Fruit fly (Drosophila melanogaster) whole organism, embryonic: Measurements from ENCODE around the gene Snx27.

Experiments
- Abd-B ChIP-seq: fragments of 200-800 bp; sonication (Bioruptor generic); optimal IDR thresholded peaks from 2 replicates; lab custom pipeline; 2018; ENCODE audit warnings: missing biosample characterization, mild to moderate bottlenecking, missing genetic modification characterization, moderate library complexity
- B-H1 ChIP-seq: fragments of 200-800 bp; sonication (Bioruptor generic); IDR thresholded peaks from 3 replicates; pipeline ENCODE4 v1.3.6; 2022; ENCODE audit warnings: missing biosample characterization, missing genetic modification characterization
- CG10147 ChIP-seq: fragments of 200-800 bp; sonication (Bioruptor generic); optimal IDR thresholded peaks from 2 replicates; lab custom pipeline; 2019; ENCODE audit warnings: missing biosample characterization, mild to moderate bottlenecking, missing genetic modification characterization, moderate library complexity
- CG10462 ChIP-seq: fragments of 200-800 bp; sonication (Bioruptor generic); optimal IDR thresholded peaks from 2 replicates; lab custom pipeline; 2016; ENCODE audit warnings: missing biosample characterization, missing genetic modification characterization
- CG10959 ChIP-seq: fragments of 200-800 bp; sonication (Bioruptor generic); IDR thresholded peaks from 2 replicates; pipeline ENCODE4 v1.3.6; 2022; ENCODE audit warnings: missing biosample characterization, missing genetic modification characterization
- CG11504 ChIP-seq: fragments of 200-800 bp; sonication (Bioruptor generic); optimal IDR thresholded peaks from 3 replicates; lab custom pipeline; 2019; ENCODE audit warnings: missing biosample characterization, mild to moderate bottlenecking, missing genetic modification characterization, moderate library complexity
- CG12155 ChIP-seq: fragments of 200-800 bp; sonication (Bioruptor generic); optimal IDR thresholded peaks from 3 replicates; lab custom pipeline; 2016; ENCODE audit warnings: missing biosample characterization, missing genetic modification characterization
- CG12942 ChIP-seq: fragments of 200-800 bp; sonication (Bioruptor generic); optimal IDR thresholded peaks from 3 replicates; lab custom pipeline; 2016; ENCODE audit warnings: missing biosample characterization, missing genetic modification characterization
- CG14860 ChIP-seq: fragments of 200-800 bp; sonication (Bioruptor generic); IDR thresholded peaks from 3 replicates; pipeline ENCODE4 v1.3.6; 2022; ENCODE audit warnings: missing biosample characterization, missing genetic modification characterization; ENCODE audit not compliant: partially characterized antibody
- CG14965 ChIP-seq: fragments of 200-800 bp; sonication (Bioruptor generic); optimal IDR thresholded peaks from 2 replicates; lab custom pipeline; 2016; ENCODE audit warnings: missing biosample characterization, missing genetic modification characterization, borderline replicate concordance
- CG15269 ChIP-seq: fragments of 200-800 bp; sonication (Bioruptor generic); optimal IDR thresholded peaks from 2 replicates; lab custom pipeline; 2018; ENCODE audit warnings: missing biosample characterization, mild to moderate bottlenecking, missing genetic modification characterization, moderate library complexity
- CG15601 ChIP-seq: fragments of 200-800 bp; sonication (Bioruptor generic); optimal IDR thresholded peaks from 3 replicates; lab custom pipeline; 2019; ENCODE audit warnings: missing biosample characterization, mild to moderate bottlenecking, missing genetic modification characterization, moderate library complexity
- CG17359 ChIP-seq: fragments of 200-800 bp; sonication (Bioruptor generic); optimal IDR thresholded peaks from 3 replicates; lab custom pipeline; 2018; ENCODE audit warnings: missing biosample characterization, mild to moderate bottlenecking, missing genetic modification characterization, moderate library complexity
- CG17612 ChIP-seq: fragments of 200-800 bp; sonication (Bioruptor generic); IDR thresholded peaks from 2 replicates; pipeline ENCODE4 v1.3.6; 2022; ENCODE audit warnings: missing biosample characterization, missing genetic modification characterization
- CG17912 ChIP-seq: fragments of 200-800 bp; sonication (Bioruptor generic); optimal IDR thresholded peaks from 2 replicates; lab custom pipeline; 2018; ENCODE audit warnings: missing biosample characterization, mild to moderate bottlenecking, missing genetic modification characterization
- CG18764 ChIP-seq: fragments of 200-800 bp; sonication (Bioruptor generic); optimal IDR thresholded peaks from 3 replicates; lab custom pipeline; 2016; ENCODE audit warnings: missing biosample characterization, missing genetic modification characterization
- CG2116 ChIP-seq: fragments of 200-800 bp; sonication (Bioruptor generic); optimal IDR thresholded peaks from 3 replicates; lab custom pipeline; 2018; ENCODE audit warnings: missing biosample characterization, mild to moderate bottlenecking, missing genetic modification characterization
- CG30403 ChIP-seq: fragments of 200-800 bp; sonication (Bioruptor generic); optimal IDR thresholded peaks from 3 replicates; lab custom pipeline; 2016; ENCODE audit warnings: missing biosample characterization, missing genetic modification characterization
- CG4282 ChIP-seq: fragments of 200-800 bp; sonication (Bioruptor generic); optimal IDR thresholded peaks from 2 replicates; lab custom pipeline; 2016; ENCODE audit warnings: missing biosample characterization, missing genetic modification characterization
- CG4617 ChIP-seq: fragments of 200-800 bp; sonication (Bioruptor generic); optimal IDR thresholded peaks from 3 replicates; lab custom pipeline; 2016; ENCODE audit warnings: missing biosample characterization, missing genetic modification characterization, borderline replicate concordance
- CG5245 ChIP-seq: fragments of 200-800 bp; sonication (Bioruptor generic); optimal IDR thresholded peaks from 3 replicates; lab custom pipeline; 2016; ENCODE audit warnings: missing biosample characterization, missing genetic modification characterization
- CG7839 ChIP-seq: fragments of 200-800 bp; sonication (Bioruptor generic); optimal IDR thresholded peaks from 3 replicates; lab custom pipeline; 2018; ENCODE audit warnings: missing biosample characterization, mild to moderate bottlenecking, missing genetic modification characterization, moderate library complexity
- Dbx ChIP-seq: fragments of 200-800 bp; sonication (Bioruptor generic); IDR thresholded peaks from 3 replicates; pipeline ENCODE4 v1.3.6; 2022; ENCODE audit warnings: missing biosample characterization, missing genetic modification characterization
- Dip2 ChIP-seq: fragments of 200-800 bp; sonication (Bioruptor generic); IDR thresholded peaks from 2 replicates; pipeline ENCODE4 v1.3.6; 2022; ENCODE audit warnings: missing biosample characterization, missing genetic modification characterization
- Doc2 ChIP-seq: fragments of 200-800 bp; sonication (Bioruptor generic); IDR thresholded peaks from 2 replicates; pipeline ENCODE4 v1.3.6; 2022; ENCODE audit warnings: missing biosample characterization, missing genetic modification characterization
- Elba2 ChIP-seq: fragments of 200-800 bp; sonication (Bioruptor generic); optimal IDR thresholded peaks from 3 replicates; lab custom pipeline; 2016; ENCODE audit warnings: missing biosample characterization, missing genetic modification characterization
- HmgD ChIP-seq: fragments of 200-800 bp; sonication (Bioruptor generic); optimal IDR thresholded peaks from 3 replicates; lab custom pipeline; 2016; ENCODE audit warnings: missing biosample characterization, missing genetic modification characterization
- Hsf ChIP-seq: fragments of 200-800 bp; sonication (Bioruptor generic); optimal IDR thresholded peaks from 3 replicates; lab custom pipeline; 2016; ENCODE audit warnings: missing biosample characterization, missing genetic modification characterization
- Jarid2 ChIP-seq: fragments of 200-800 bp; sonication (Bioruptor generic); optimal IDR thresholded peaks from 3 replicates; lab custom pipeline; 2017; ENCODE audit warnings: mild to moderate bottlenecking, missing biosample characterization, missing genetic modification reagents, missing genetic modification characterization
- Lim3 ChIP-seq: fragments of 200-800 bp; sonication (Bioruptor generic); IDR thresholded peaks from 2 replicates; pipeline ENCODE4 v1.3.6; 2022; ENCODE audit warnings: missing biosample characterization, missing genetic modification characterization
- MESR4 ChIP-seq: fragments of 200-800 bp; sonication (Bioruptor generic); optimal IDR thresholded peaks from 2 replicates; lab custom pipeline; 2018; ENCODE audit warnings: missing biosample characterization, mild to moderate bottlenecking, missing genetic modification characterization, moderate library complexity
- Nf-YC ChIP-seq: fragments of 200-800 bp; optimal IDR thresholded peaks from 3 replicates; lab custom pipeline; 2019; ENCODE audit warnings: missing biosample characterization, mild to moderate bottlenecking, missing genetic modification characterization, moderate library complexity
- Oaz ChIP-seq: fragments of 200-800 bp; sonication (Bioruptor generic); IDR thresholded peaks from 2 replicates; pipeline ENCODE4 v1.3.6; 2022; ENCODE audit warnings: missing biosample characterization, missing genetic modification characterization
- Oli ChIP-seq: fragments of 200-800 bp; sonication (Bioruptor generic); optimal IDR thresholded peaks from 2 replicates; lab custom pipeline; 2018; ENCODE audit warnings: missing biosample characterization, mild to moderate bottlenecking, missing genetic modification characterization, moderate library complexity
- Vsx1 ChIP-seq: fragments of 200-800 bp; sonication (Bioruptor generic); optimal IDR thresholded peaks from 2 replicates; lab custom pipeline; 2017; ENCODE audit warnings: missing biosample characterization, mild to moderate bottlenecking, missing genetic modification characterization, missing genetic modification reagents
- Xrp1 ChIP-seq: fragments of 200-800 bp; sonication (Bioruptor generic); IDR thresholded peaks from 2 replicates; pipeline ENCODE4 v1.3.6; 2022; ENCODE audit warnings: missing biosample characterization, missing genetic modification characterization
- ac ChIP-seq: fragments of 200-800 bp; sonication (Bioruptor generic); optimal IDR thresholded peaks from 3 replicates; lab custom pipeline; 2017; ENCODE audit warnings: missing biosample characterization, mild to moderate bottlenecking, missing genetic modification characterization
- bbx ChIP-seq: fragments of 200-800 bp; sonication (Bioruptor generic); IDR thresholded peaks from 2 replicates; pipeline ENCODE4 v1.3.6; 2022; ENCODE audit warnings: missing biosample characterization, missing genetic modification characterization; ENCODE audit not compliant: partially characterized antibody
- gt ChIP-seq: fragments of 200-800 bp; sonication (Bioruptor generic); IDR thresholded peaks from 2 replicates; pipeline ENCODE4 v1.3.6; 2022; ENCODE audit warnings: missing biosample characterization, missing genetic modification characterization
- ham ChIP-seq: fragments of 200-800 bp; sonication (Bioruptor generic); IDR thresholded peaks from 2 replicates; pipeline ENCODE4 v1.3.6; 2022; ENCODE audit warnings: missing biosample characterization, missing genetic modification characterization
- hkb ChIP-seq, 2 experiments: fragments of 200-800 bp in 1 of 2; fragments of >200 bp in 1 of 2; sonication (Bioruptor generic) in 1 of 2; IDR thresholded peaks in 1 of 2; optimal IDR thresholded peaks in 1 of 2; 2 replicates each; pipeline versions ENCODE4 v1.3.6 to Lab custom; 2017 to 2022; ENCODE audit warnings: missing biosample characterization in 1 of 2, missing genetic modification characterization in 1 of 2
- insv ChIP-seq, 2 experiments: fragments of 200-800 bp; sonication (Bioruptor generic); optimal IDR thresholded peaks; 3 replicates each; lab custom pipeline; 2016 to 2018; ENCODE audit warnings: missing biosample characterization in 2 of 2, missing genetic modification characterization in 2 of 2
- kni ChIP-seq: fragments of 200-800 bp; sonication (Bioruptor generic); optimal IDR thresholded peaks from 3 replicates; lab custom pipeline; 2017; ENCODE audit warnings: mild to moderate bottlenecking, missing biosample characterization, missing genetic modification reagents, missing genetic modification characterization
- p53 ChIP-seq: fragments of 200-800 bp; sonication (Bioruptor generic); optimal IDR thresholded peaks from 2 replicates; lab custom pipeline; 2016; ENCODE audit warnings: missing biosample characterization, missing genetic modification characterization
- pb ChIP-seq: fragments of 200-800 bp; sonication (Bioruptor generic); optimal IDR thresholded peaks from 3 replicates; lab custom pipeline; 2016; ENCODE audit warnings: missing biosample characterization, missing genetic modification characterization
- pum ChIP-seq: fragments of 200-800 bp; sonication (Bioruptor generic); optimal IDR thresholded peaks from 2 replicates; lab custom pipeline; 2016; ENCODE audit warnings: missing biosample characterization, missing genetic modification characterization
- tll ChIP-seq, 2 experiments: fragments of 200-800 bp in 1 of 2; fragments of >200 bp in 1 of 2; sonication (Bioruptor generic) in 1 of 2; optimal IDR thresholded peaks; 2 replicates each; lab custom pipeline; 2017 to 2019; ENCODE audit warnings: missing biosample characterization in 2 of 2, missing genetic modification characterization in 2 of 2, mild to moderate bottlenecking in 1 of 2, moderate library complexity in 1 of 2
- usp ChIP-seq: fragments of >200 bp; optimal IDR thresholded peaks from 2 replicates; lab custom pipeline; 2017; ENCODE audit warnings: missing biosample characterization, missing genetic modification characterization
- vfl ChIP-seq: fragments of 200-800 bp; sonication (Bioruptor generic); optimal IDR thresholded peaks from 2 replicates; lab custom pipeline; 2016; ENCODE audit warnings: missing biosample characterization, missing genetic modification characterization
- zen2 ChIP-seq: fragments of 200-800 bp; sonication (Bioruptor generic); IDR thresholded peaks from 3 replicates; pipeline ENCODE4 v1.3.6; 2022; ENCODE audit warnings: missing biosample characterization, missing genetic modification characterization; ENCODE audit not compliant: partially characterized antibody

Snx27 gene

DNA sequence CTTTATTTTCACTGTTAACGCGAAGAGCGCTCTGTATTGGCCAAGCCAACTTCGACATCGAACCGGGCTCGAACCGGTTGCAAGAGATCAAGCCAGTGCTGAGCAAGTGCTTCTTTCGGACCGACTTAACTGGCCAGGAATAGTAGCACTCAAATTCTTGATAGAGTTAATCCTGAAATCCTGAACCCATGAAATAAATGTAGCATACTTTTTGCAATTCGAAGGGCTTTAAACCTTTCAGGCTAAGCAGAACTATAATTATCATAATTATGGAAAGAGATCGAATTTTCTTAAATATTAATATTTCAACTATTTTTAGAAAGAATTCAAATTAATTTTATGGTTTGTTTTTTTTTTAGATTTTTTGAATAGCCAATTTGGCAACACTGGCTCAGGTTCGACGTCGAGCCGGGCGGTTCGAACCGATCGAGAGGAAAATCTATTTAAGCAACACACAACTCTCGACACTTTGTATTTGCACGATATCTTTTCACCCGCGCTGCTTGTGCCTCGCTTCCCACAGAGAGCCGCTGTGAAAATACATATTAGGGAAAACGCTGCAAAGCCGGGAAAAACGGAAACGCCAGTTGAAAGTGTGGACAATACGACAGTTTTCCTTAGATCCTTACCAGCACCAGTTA is 39.6 kb downstream of the Snx27 start, which contains the start of gene AdamTS-B (continued):
- TF ChIP-seq CG18764 (GFP tag; lab: Kevin White, UChicago) (no peak), CG10147 (GFP tag; lab: Kevin White, UChicago) (peak; percentile 47), Dbx (no peak), usp (no peak), Jarid2 (GFP tag; lab: Kevin White, UChicago) (no peak), CG2116 (peak; percentile 21), CG15601 (tag; lab: Kevin White, UChicago) (peak; percentile 6), bbx (GFP tag; lab: Robert Waterston, UW) (no peak), CG4617 (GFP tag; lab: Kevin White, UChicago) (no peak), CG14965 (GFP tag; lab: Kevin White, UChicago) (no peak), CG15269 (peak; percentile 64), Oaz (GFP tag; lab: Robert Waterston, UW) (no peak), CG30403 (GFP tag; lab: Kevin White, UChicago) (peak; percentile 65), tll (GFP tag; optimal IDR thresholded peaks at IDR 0.05; lab: Kevin White, UChicago) (no peak), Hsf (GFP tag; lab: Kevin White, UChicago) (peak; percentile 40), hkb (optimal IDR thresholded peaks at IDR 0.05; lab: Kevin White, UChicago) (no peak), hkb (GFP tag; IDR thresholded peaks at IDR 0.05; lab: Robert Waterston, UW) (no peak), CG4282 (no peak), ac (GFP tag; lab: Kevin White, UChicago) (no peak), Doc2 (no peak), gt (GFP tag; lab: Robert Waterston, UW) (no peak), CG12155 (GFP tag; lab: Kevin White, UChicago) (peak; percentile 15), pb (GFP tag; lab: Kevin White, UChicago) (no peak), MESR4 (GFP tag; lab: Kevin White, UChicago) (no peak), Oli (tag; lab: Kevin White, UChicago) (peak; percentile 52), Xrp1 (GFP tag; lab: Robert Waterston, UW) (peak; percentile 76), ham (GFP tag; lab: Robert Waterston, UW) (no peak), CG10462 (GFP tag; lab: Kevin White, UChicago) (peak; percentile 10), p53 (GFP tag; lab: Kevin White, UChicago) (no peak), CG14860 (GFP tag; lab: Robert Waterston, UW) (no peak), CG11504 (tag; lab: Kevin White, UChicago) (peak; percentile 69), Abd-B (GFP tag; lab: Kevin White, UChicago) (no peak), CG17612 (GFP tag; lab: Robert Waterston, UW) (no peak), Dip2 (GFP tag; lab: Robert Waterston, UW) (no peak), B-H1 (GFP tag; lab: Robert Waterston, UW) (no peak), kni (GFP tag; lab: Kevin White, UChicago) (no peak), CG7839 (tag; lab: Kevin White, UChicago) (peak; percentile 53), Nf-YC (peak; percentile 25), CG17359 (tag; lab: Kevin White, UChicago) (peak; percentile 29), CG5245 (GFP tag; lab: Kevin White, UChicago) (no peak), zen2 (GFP tag; lab: Robert Waterston, UW) (no peak), vfl (no peak), CG10959 (no peak), HmgD (GFP tag; lab: Kevin White, UChicago) (no peak), pum (GFP tag; lab: Kevin White, UChicago) (no peak), Elba2 (GFP tag; lab: Kevin White, UChicago) (peak; percentile 13), insv (GFP tag; optimal IDR thresholded peaks at IDR 0.05; lab: Kevin White, UChicago) (no peak), CG12942 (GFP tag; lab: Kevin White, UChicago) (peak; percentile 1), Lim3 (GFP tag; lab: Robert Waterston, UW) (no peak), Vsx1 (GFP tag; lab: Kevin White, UChicago) (no peak), CG17912 (no peak)
